Worm (Caenorhabditis elegans) whole organism, L2 larva: ENCODE results near the gene pigc-1.
A peak's percentile ranks its signal among the peaks of the same experiment; 100 is the strongest.
"Not testable (repeated sequence)": the region's sequence is repeated elsewhere in the genome, so short reads cannot be mapped to it uniquely, and the experiment has no call there.

Experiments used
- C34F6.9 ChIP-seq: fragments of 150-350 bp; optimal IDR thresholded peaks from 2 replicates; lab custom pipeline; 2014; ENCODE audit warnings: missing biosample characterization, missing genetic modification characterization
- F13H6.1 ChIP-seq: sonication (generic microtip); optimal IDR thresholded peaks from 2 replicates; lab custom pipeline; 2016; ENCODE audit warnings: missing genetic modification characterization, missing compliant biosample characterization
- R02D3.7 ChIP-seq: fragments of 150-350 bp; optimal IDR thresholded peaks from 2 replicates; lab custom pipeline; 2014; ENCODE audit warnings: missing biosample characterization, missing genetic modification characterization
- blmp-1 ChIP-seq: sonication (generic microtip); optimal IDR thresholded peaks from 2 replicates; lab custom pipeline; 2017; ENCODE audit warnings: missing genetic modification characterization, mild to moderate bottlenecking, missing compliant biosample characterization, antibody characterized with exemption, moderate library complexity; ENCODE audit not compliant: insufficient read depth
- ceh-82 ChIP-seq: fragments of 150-350 bp; optimal IDR thresholded peaks from 2 replicates; lab custom pipeline; 2014; ENCODE audit warnings: missing biosample characterization, missing genetic modification characterization
- crh-2 ChIP-seq: sonication (generic microtip); optimal IDR thresholded peaks from 2 replicates; lab custom pipeline; 2017; ENCODE audit warnings: missing biosample characterization, missing genetic modification characterization
- dmd-4 ChIP-seq: sonication (generic microtip); optimal IDR thresholded peaks from 2 replicates; lab custom pipeline; 2017; ENCODE audit warnings: missing biosample characterization, missing genetic modification characterization
- egl-27 ChIP-seq: sonication (generic microtip); optimal IDR thresholded peaks from 3 replicates; lab custom pipeline; 2017; ENCODE audit warnings: missing biosample characterization, missing genetic modification reagents, missing genetic modification characterization
- elt-3 ChIP-seq: sonication (generic microtip); optimal IDR thresholded peaks from 2 replicates; lab custom pipeline; 2017; ENCODE audit warnings: missing biosample characterization, missing genetic modification characterization
- fos-1 ChIP-seq: fragments of 150-350 bp; optimal IDR thresholded peaks from 2 replicates; lab custom pipeline; 2014; ENCODE audit warnings: missing biosample characterization, missing genetic modification characterization
- gmeb-1 ChIP-seq: fragments of 150-350 bp; optimal IDR thresholded peaks from 2 replicates; lab custom pipeline; 2014; ENCODE audit warnings: missing biosample characterization, missing genetic modification characterization
- lin-11 ChIP-seq: fragments of 150-350 bp; sonication (generic microtip); optimal IDR thresholded peaks from 2 replicates; lab custom pipeline; 2014; ENCODE audit warnings: missing biosample characterization, missing genetic modification characterization, inconsistent platforms, mixed read lengths
- lin-13 ChIP-seq: fragments of 150-350 bp; optimal IDR thresholded peaks from 2 replicates; lab custom pipeline; 2014; ENCODE audit warnings: missing biosample characterization, missing genetic modification reagents, missing genetic modification characterization
- lsy-2 ChIP-seq, 2 experiments: fragments of 150-350 bp in 1 of 2; sonication (generic microtip) in 1 of 2; optimal IDR thresholded peaks; 2 replicates each; lab custom pipeline; 2014 to 2017; ENCODE audit warnings: missing biosample characterization in 2 of 2, missing genetic modification characterization in 2 of 2
- mdl-1 ChIP-seq, 2 experiments: fragments of 150-350 bp in 1 of 2; sonication (generic microtip) in 1 of 2; optimal IDR thresholded peaks; 2 replicates each; lab custom pipeline; 2017; ENCODE audit warnings: missing biosample characterization in 2 of 2, missing genetic modification characterization in 2 of 2
- nhr-12 ChIP-seq: fragments of 150-350 bp; optimal IDR thresholded peaks from 2 replicates; lab custom pipeline; 2014; ENCODE audit warnings: missing biosample characterization, missing genetic modification characterization
- nhr-129 ChIP-seq: fragments of 150-350 bp; optimal IDR thresholded peaks from 2 replicates; lab custom pipeline; 2014; ENCODE audit warnings: missing biosample characterization, missing genetic modification characterization
- nhr-21 ChIP-seq: fragments of 150-350 bp; optimal IDR thresholded peaks from 2 replicates; lab custom pipeline; 2014; ENCODE audit warnings: missing biosample characterization, missing genetic modification characterization
- nhr-237 ChIP-seq: fragments of 150-350 bp; optimal IDR thresholded peaks from 2 replicates; lab custom pipeline; 2014; ENCODE audit warnings: missing biosample characterization, missing genetic modification characterization
- nhr-6 ChIP-seq: fragments of 150-350 bp; optimal IDR thresholded peaks from 2 replicates; lab custom pipeline; 2014; ENCODE audit warnings: missing biosample characterization, missing genetic modification characterization
- nhr-77 ChIP-seq: fragments of 150-350 bp; optimal IDR thresholded peaks from 2 replicates; lab custom pipeline; 2014; ENCODE audit warnings: missing biosample characterization, missing genetic modification characterization
- peb-1 ChIP-seq: fragments of 150-350 bp; optimal IDR thresholded peaks from 2 replicates; lab custom pipeline; 2014; ENCODE audit warnings: missing biosample characterization, missing genetic modification characterization
- sem-4 ChIP-seq: fragments of 150-350 bp; optimal IDR thresholded peaks from 2 replicates; lab custom pipeline; 2014; ENCODE audit warnings: missing biosample characterization, missing genetic modification reagents, missing genetic modification characterization
- skn-1 ChIP-seq: sonication (generic microtip); optimal IDR thresholded peaks from 2 replicates; lab custom pipeline; 2017; ENCODE audit warnings: missing biosample characterization, missing genetic modification characterization
- sma-3 ChIP-seq: sonication (generic microtip); optimal IDR thresholded peaks from 2 replicates; lab custom pipeline; 2016; ENCODE audit warnings: missing genetic modification reagents, missing genetic modification characterization, missing compliant biosample characterization
- sma-9 ChIP-seq, 2 experiments: fragments of 150-350 bp in 1 of 2; sonication (generic microtip) in 1 of 2; optimal IDR thresholded peaks; 2 replicates each; lab custom pipeline; 2014 to 2016; ENCODE audit warnings: missing genetic modification characterization in 2 of 2, mild to moderate bottlenecking in 1 of 2, missing biosample characterization in 1 of 2, missing compliant biosample characterization in 1 of 2, missing genetic modification reagents in 1 of 2, moderate library complexity in 1 of 2
- snpc-4 ChIP-seq: fragments of 150-350 bp; optimal IDR thresholded peaks from 2 replicates; lab custom pipeline; 2014; ENCODE audit warnings: missing biosample characterization, missing genetic modification characterization
- unc-55 ChIP-seq: fragments of 150-350 bp; sonication (generic microtip); optimal IDR thresholded peaks from 3 replicates; lab custom pipeline; 2014; ENCODE audit warnings: missing biosample characterization, missing genetic modification reagents, missing genetic modification characterization
- unc-62 ChIP-seq: fragments of 150-350 bp; optimal IDR thresholded peaks from 2 replicates; lab custom pipeline; 2014; ENCODE audit warnings: missing biosample characterization, missing genetic modification reagents, missing genetic modification characterization
- ztf-1 ChIP-seq: fragments of 200-800 bp; sonication (Bioruptor generic); conservative IDR thresholded peaks from 2 replicates; pipeline ENCODE4 v1.3.6; 2022; ENCODE audit warnings: missing genetic modification characterization, missing compliant biosample characterization
- ztf-11 ChIP-seq: sonication (generic microtip); optimal IDR thresholded peaks from 2 replicates; lab custom pipeline; 2017; ENCODE audit warnings: missing biosample characterization, missing genetic modification characterization

Gene pigc-1

DNA sequence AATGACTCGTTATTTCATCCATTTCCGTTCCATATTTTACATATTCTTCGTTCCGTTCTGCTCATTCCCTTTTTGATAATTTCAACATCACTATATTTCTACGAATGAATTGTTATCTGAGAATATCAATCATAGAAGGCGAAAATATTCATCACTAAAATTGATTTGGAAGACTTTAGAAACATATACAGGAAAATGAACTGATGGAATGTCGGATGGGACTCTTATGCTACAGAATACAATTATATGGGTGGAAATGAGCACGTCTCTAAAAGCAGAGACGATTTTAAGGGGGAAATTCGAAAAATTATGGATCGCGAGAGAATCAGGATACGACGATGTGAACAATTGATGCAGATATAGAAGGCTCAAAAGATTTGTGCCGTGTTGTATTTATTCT lies 22.9 kb downstream of the pigc-1 start:
- TF ChIP-seq unc-62 (GFP tag; lab: Kevin White, UChicago), result no peak
- no peak for TF ChIP-seq elt-3 (tag; lab: Kevin White, UChicago)
- TF ChIP-seq, all 48 proteins: peak for 0

DNA sequence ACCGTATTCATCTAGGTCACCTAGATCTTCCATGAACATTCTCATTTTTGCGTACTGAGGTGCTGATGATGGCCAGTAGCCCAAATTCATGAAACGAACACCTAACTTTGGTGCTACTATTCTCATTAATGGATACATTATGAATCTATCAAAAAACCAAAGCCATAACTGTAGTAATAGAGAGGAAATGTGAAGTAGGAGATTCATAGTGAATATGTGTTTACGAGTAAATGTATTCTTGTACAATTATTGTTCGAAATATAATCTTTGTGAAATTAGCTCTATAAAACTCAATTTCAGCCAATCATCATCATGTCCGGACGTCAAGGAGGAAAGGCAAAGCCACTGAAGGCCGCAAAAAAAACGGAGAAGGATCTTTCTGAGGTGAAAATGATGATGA lies 23.9 kb downstream of the pigc-1 start, which contains the start of the genes F49C12.11 and nemt-1:
Gene F49C12.11, plus strand, starts transcription at position 301 of the 400 bp plus-strand sequence.
Gene nemt-1, minus strand, starts transcription at position 360 of the 400 bp plus-strand sequence.
- TF ChIP-seq mdl-1 (tag; optimal IDR thresholded peaks at IDR 0.05; lab: Kevin White, UChicago) (no peak), skn-1 (no peak)

DNA sequence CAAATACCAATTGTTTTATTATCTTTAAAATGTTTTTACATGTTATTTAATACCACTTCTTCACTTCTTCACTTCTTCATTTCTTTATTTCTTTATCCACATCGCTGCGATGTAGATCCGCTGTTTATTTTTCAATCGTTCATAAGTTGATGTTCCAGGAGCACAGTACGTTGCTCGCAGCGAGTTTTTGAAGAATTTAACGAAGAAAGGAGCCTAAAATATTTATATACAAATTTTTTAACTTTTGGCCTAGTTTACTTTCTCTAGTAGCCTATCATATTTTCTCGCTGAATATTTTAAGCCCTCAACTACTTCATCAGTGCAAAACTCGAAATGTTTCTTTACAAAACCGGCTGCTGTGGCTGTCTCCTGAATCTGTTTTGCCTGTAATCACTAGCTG lies 24.8 kb downstream of the pigc-1 start:
- TF ChIP-seq snpc-4 (tag; lab: Kevin White, UChicago), result no peak
- TF ChIP-seq egl-27 (tag; lab: Kevin White, UChicago), result no peak
- no peak for TF ChIP-seq peb-1
- no peak for TF ChIP-seq mdl-1 (tag; optimal IDR thresholded peaks at IDR 0.05; lab: Kevin White, UChicago)
- TF ChIP-seq ztf-11 (tag; lab: Kevin White, UChicago), result no peak
- no peak for TF ChIP-seq lin-13 (GFP tag; lab: Kevin White, UChicago)
- no peak for TF ChIP-seq nhr-6

DNA sequence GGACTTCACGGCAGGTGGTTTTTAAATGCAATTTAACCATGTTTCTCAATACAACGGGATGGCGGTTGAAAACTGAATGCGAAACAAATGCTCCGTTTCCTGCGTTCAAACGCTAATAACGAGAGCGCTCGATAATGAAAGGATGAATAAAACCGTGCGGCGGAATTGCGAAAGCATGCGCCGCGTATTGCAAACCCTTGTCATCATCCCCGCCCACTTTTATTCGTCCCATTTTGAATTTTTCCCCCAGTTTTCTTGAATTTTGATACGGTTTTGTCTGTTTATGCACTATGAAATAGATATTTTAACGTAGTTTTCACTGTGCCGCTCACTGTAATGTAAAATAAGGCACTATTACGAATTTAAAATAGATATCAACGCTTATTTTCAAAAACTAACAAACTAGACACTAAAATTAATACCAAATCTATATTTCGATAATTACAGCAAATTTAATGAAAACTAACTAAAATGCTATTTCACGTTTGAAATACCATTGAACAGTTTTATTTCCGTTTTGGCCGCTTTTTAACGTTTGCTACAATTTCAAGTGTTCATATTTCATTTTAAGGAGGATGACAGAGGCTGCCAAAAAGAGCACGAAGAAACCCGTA lies 26.8 kb downstream of the pigc-1 start, which contains the start of the genes F49C12.9 and rpn-7:
Gene F49C12.9, minus strand, starts transcription at position 148 of the 614 bp plus-strand sequence.
Gene rpn-7, plus strand, starts transcription at position 564 of the 614 bp plus-strand sequence.
- TF ChIP-seq C34F6.9 (tag; lab: Kevin White, UChicago) (peak; percentile 59), skn-1 (peak; percentile 97), lin-11 (tag; lab: Kevin White, UChicago) (peak; percentile 18), dmd-4 (no peak), unc-55 (peak; percentile 65), ztf-1 (GFP tag; lab: Robert Waterston, UW) (no peak), nhr-12 (tag; lab: Kevin White, UChicago) (no peak), ceh-82 (no peak), sem-4 (tag; lab: Kevin White, UChicago) (no peak), nhr-21 (tag; lab: Kevin White, UChicago) (no peak), nhr-129 (tag; lab: Kevin White, UChicago) (peak; percentile 61), lsy-2 (tag; optimal IDR thresholded peaks at IDR 0.05; lab: Kevin White, UChicago) (peak in 1 of 2 experiments; percentile 3), crh-2 (tag; lab: Kevin White, UChicago) (peak; percentile 5), sma-3 (GFP tag; lab: Kevin White, UChicago) (peak; percentile 6), F13H6.1 (tag; lab: Kevin White, UChicago) (no peak), nhr-77 (tag; lab: Kevin White, UChicago) (no peak), sma-9 (GFP tag; optimal IDR thresholded peaks at IDR 0.05; lab: Kevin White, UChicago) (no peak), sma-9 (tag; optimal IDR thresholded peaks at IDR 0.05; lab: Kevin White, UChicago) (no peak), gmeb-1 (tag; lab: Kevin White, UChicago) (peak; percentile 26), fos-1 (tag; lab: Kevin White, UChicago) (peak; percentile 11), R02D3.7 (tag; lab: Kevin White, UChicago) (no peak), peb-1 (no peak), unc-62 (GFP tag; lab: Kevin White, UChicago) (no peak)

DNA sequence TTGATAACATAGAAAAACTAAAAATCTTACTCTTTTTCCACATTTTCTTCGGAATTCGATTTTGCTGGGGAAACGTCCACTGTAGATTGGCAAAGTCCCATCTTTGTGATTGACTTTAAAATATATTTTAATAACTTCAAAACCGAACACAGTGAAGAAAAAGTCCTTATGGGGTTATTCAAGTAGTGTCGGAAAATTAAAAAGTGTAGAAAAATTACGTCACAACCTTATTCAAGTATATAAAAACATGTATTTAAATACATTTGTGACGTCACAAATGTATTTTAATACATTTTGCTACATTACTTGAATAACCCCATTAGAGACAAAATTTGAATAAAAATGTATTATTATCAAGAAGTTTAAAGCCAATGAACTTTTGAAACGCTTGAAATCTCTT lies 30.1 kb downstream of the pigc-1 start, which contains the start of gene F49C12.7:
Gene F49C12.7, minus strand, starts transcription at position 101 of the 400 bp plus-strand sequence.
- not testable (repeated sequence) for TF ChIP-seq nhr-237; crh-2 (tag; lab: Kevin White, UChicago); sem-4 (tag; lab: Kevin White, UChicago)
- TF ChIP-seq, all 48 proteins: peak for 0; not testable (repeated sequence) for 48

DNA sequence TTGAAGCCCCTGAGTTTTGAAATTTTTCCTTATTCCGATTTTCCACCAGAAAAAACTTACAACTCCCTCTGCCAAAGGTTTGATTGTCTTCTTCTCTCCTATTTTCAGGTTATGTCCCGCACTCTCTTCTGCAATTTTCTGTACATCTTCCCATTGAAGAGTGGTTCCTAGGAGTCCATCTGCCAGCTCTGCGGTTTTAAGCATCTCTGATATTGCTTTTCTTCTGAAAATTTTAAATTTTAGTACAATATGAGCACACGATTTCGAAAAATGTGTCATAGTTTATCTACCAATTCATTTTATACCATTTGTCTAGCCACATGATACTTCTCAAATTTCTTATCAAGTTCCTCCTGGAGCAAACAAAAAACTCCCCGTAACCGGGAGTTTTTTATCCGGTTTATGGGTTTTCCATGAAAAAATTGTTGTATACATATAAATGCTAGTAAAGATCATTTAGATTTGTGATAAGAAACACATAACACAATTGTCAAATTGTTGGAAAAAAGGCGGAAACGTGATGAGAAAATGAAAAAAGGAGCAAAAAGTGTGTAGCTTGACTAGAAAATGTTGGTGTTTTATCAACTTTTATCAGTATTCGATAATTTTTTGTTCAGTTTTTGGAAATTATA lies 31.9 kb downstream of the pigc-1 start:
- TF ChIP-seq fos-1 (tag; lab: Kevin White, UChicago) (peak; percentile 50), blmp-1 (no peak)
- TF ChIP-seq, all 48 proteins: peak for 1
